Worm (Caenorhabditis elegans): ENCODE data around the gene F08H9.2.

- no peak for TF ChIP-seq unc-62 (GFP tag; optimal IDR thresholded peaks at IDR 0.05)
- TF ChIP-seq lin-13 (GFP tag; optimal IDR thresholded peaks at IDR 0.05) = no peak
- TF ChIP-seq nhr-12 (tag; optimal IDR thresholded peaks at IDR 0.05) = no peak
- no peak for TF ChIP-seq gmeb-1 (tag; optimal IDR thresholded peaks at IDR 0.05)
Observed at ce11 chrV:14446453-14446852, 14.0 kb upstream of the F08H9.2 start.

Measured in whole organism, L2 larva.